Fruit fly (Drosophila melanogaster) whole organism, pupa: Measurements from ENCODE around the gene CG5026.
A peak's percentile ranks its signal among the peaks of the same experiment; 100 is the strongest.

ENCODE experiments used
- CG14655 ChIP-seq: fragments of 200-800 bp; sonication (Bioruptor generic); optimal IDR thresholded peaks from 3 replicates; lab custom pipeline; 2017; ENCODE audit warnings: mild to moderate bottlenecking, missing biosample characterization, missing genetic modification reagents, missing genetic modification characterization
- CG17806 ChIP-seq: fragments of 200-800 bp; sonication (Bioruptor generic); optimal IDR thresholded peaks from 2 replicates; lab custom pipeline; 2018; ENCODE audit warnings: missing biosample characterization, mild to moderate bottlenecking, missing genetic modification characterization, moderate library complexity
- CG32121 ChIP-seq: fragments of 200-800 bp; sonication (Bioruptor generic); IDR thresholded peaks from 2 replicates; pipeline ENCODE4 v1.3.6; 2022; ENCODE audit warnings: missing biosample characterization, missing genetic modification characterization
- CG8159 ChIP-seq: fragments of 200-800 bp; sonication (Bioruptor generic); optimal IDR thresholded peaks from 3 replicates; lab custom pipeline; 2018; ENCODE audit warnings: missing biosample characterization, mild to moderate bottlenecking, missing genetic modification characterization, moderate library complexity
- D1 ChIP-seq: fragments of 200-800 bp; sonication (Bioruptor generic); optimal IDR thresholded peaks from 2 replicates; lab custom pipeline; 2018; ENCODE audit warnings: missing biosample characterization, mild to moderate bottlenecking, missing genetic modification characterization, moderate library complexity
- fd96Ca ChIP-seq: fragments of 200-800 bp; sonication (Bioruptor generic); IDR thresholded peaks from 3 replicates; pipeline ENCODE4 v1.3.6; 2022; ENCODE audit warnings: missing biosample characterization, missing genetic modification characterization

DNA sequence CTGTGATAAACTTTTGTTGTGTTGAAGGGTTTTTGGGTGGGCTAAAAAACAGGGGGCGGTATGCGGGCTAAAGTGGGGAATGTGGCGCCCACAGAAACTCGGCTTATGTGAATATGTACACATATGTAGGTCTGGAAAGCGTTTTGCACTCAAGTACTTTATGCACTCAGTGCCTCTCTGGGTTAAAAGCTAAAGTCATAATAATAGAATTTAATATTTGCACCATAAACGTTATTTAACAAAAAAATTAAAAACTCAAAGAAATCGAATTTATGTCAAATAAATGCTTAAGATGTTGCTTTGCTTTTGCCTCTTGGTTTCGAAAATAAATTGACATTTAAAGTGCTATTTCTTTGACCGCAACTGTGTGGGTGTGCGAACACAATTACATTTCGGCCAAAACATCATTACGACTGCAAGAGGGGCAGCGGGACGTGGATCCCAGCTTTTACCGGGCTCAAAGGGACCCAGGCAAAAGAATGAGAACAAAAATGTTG, 43.9 kb upstream of the CG5026 start:
- TF ChIP-seq fd96Ca (GFP tag; lab: Robert Waterston, UW) (no peak), CG32121 (GFP tag; lab: Robert Waterston, UW) (peak; percentile 59), D1 (no peak), CG17806 (no peak), CG8159 (tag; lab: Kevin White, UChicago) (no peak), CG14655 (GFP tag; lab: Kevin White, UChicago) (peak; percentile 29)
